Fruit fly (Drosophila melanogaster): ENCODE measurements around the gene RpS10b.

Gene RpS10b

DNA sequence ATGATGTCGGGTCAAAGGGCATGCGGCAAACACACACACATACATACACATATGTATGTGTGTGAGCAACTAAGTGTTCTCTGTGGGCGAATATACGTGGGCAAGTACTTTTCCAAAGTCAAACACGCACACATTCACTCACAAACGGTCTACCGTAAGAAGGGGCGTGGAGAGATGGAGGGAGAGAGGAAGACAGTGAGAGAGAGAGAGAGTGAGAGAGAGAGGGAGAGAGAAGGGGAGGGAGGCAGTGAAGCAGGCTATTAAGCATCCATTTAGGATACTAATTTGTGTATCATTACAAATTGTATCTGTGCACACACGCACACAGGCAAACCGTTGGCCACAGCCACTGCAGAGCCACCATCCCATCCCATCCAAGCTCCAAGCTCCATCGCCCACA, 49.4 kb upstream of the RpS10b start:
- TF ChIP-seq Nf-YC (tag; optimal IDR thresholded peaks at IDR 0.05): peak; percentile 12
- peak; percentile 56 for TF ChIP-seq CG1832 (GFP tag; optimal IDR thresholded peaks at IDR 0.05)
- peak; percentile 20 for TF ChIP-seq Ets65A (GFP tag)
- peak in 1 of 2 experiments; percentile 38 for TF ChIP-seq Hr78 (GFP tag; optimal IDR thresholded peaks at IDR 0.05)
- TF ChIP-seq crol (GFP tag; IDR thresholded peaks at IDR 0.05): peak; percentile 51
- TF ChIP-seq CG12659 (GFP tag; optimal IDR thresholded peaks at IDR 0.05): no peak
- TF ChIP-seq zfh2 (GFP tag; optimal IDR thresholded peaks at IDR 0.05): no peak
- no peak for TF ChIP-seq Bteb2 (GFP tag; optimal IDR thresholded peaks at IDR 0.05)
- peak; percentile 55 for TF ChIP-seq Nf-YB (GFP tag; optimal IDR thresholded peaks at IDR 0.05)
- TF ChIP-seq Trl (optimal IDR thresholded peaks at IDR 0.05): peak; percentile 23 to 47
- no peak for TF ChIP-seq Trl (GFP tag; optimal IDR thresholded peaks at IDR 0.05)
- no peak for TF ChIP-seq peb (GFP tag; IDR thresholded peaks at IDR 0.05)
- peak; percentile 32 for TF ChIP-seq cg (GFP tag; optimal IDR thresholded peaks at IDR 0.05)

DNA sequence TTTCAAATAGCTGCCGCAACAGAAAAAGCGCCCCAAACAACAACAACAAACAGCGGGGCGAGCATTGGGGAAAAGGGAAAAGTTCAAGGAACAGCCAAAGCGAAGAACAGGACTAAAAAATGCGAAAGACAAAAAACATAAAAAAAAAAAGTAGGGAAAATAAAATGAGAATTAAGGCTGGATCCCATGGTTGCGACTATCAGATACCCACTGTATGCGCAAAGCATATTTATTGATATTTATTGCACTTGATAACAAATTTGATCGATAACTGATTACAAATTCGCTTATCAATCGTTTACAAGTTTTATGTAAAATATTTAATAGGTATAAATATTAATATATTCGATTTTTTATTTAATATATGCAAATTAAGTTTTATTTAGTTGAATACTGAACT, 48.3 kb upstream of the RpS10b start:
- TF ChIP-seq twi (tag; optimal IDR thresholded peaks at IDR 0.05) (no peak), Sry-β (GFP tag; optimal IDR thresholded peaks at IDR 0.05) (no peak), dmrt99B (tag; optimal IDR thresholded peaks at IDR 0.05) (no peak), MTF-1 (GFP tag; optimal IDR thresholded peaks at IDR 0.05; ENCODE audit: borderline replicate concordance) (no peak), mirr (GFP tag; optimal IDR thresholded peaks at IDR 0.05) (no peak), Sox102F (GFP tag; optimal IDR thresholded peaks at IDR 0.05) (peak; percentile 9), Doc3 (GFP tag; IDR thresholded peaks at IDR 0.05; ENCODE audit: partially characterized antibody) (no peak), grn (GFP tag; optimal IDR thresholded peaks at IDR 0.05) (no peak), CG9797 (GFP tag; optimal IDR thresholded peaks at IDR 0.05) (no peak), D19B (GFP tag; optimal IDR thresholded peaks at IDR 0.05) (peak; percentile 24), CG16813 (GFP tag; IDR thresholded peaks at IDR 0.05; ENCODE audit: partially characterized antibody) (0 out of 3 replicates have a peak, but pooled peaks have one; percentile 33), grau (tag; optimal IDR thresholded peaks at IDR 0.05) (no peak), CG16815 (GFP tag; optimal IDR thresholded peaks at IDR 0.05) (no peak), CG16779 (GFP tag; IDR thresholded peaks at IDR 0.05) (no peak), row (GFP tag; IDR thresholded peaks at IDR 0.05) (peak; percentile 49; the same call in 2 of the 3 replicates), PHDP (tag; optimal IDR thresholded peaks at IDR 0.05) (no peak), E2f1 (GFP tag; IDR thresholded peaks at IDR 0.05) (no peak), knrl (GFP tag; IDR thresholded peaks at IDR 0.05; ENCODE audit: partially characterized antibody) (no peak), CG13424 (tag; optimal IDR thresholded peaks at IDR 0.05) (no peak), slou (GFP tag; optimal IDR thresholded peaks at IDR 0.05) (no peak), hb (GFP tag; IDR thresholded peaks at IDR 0.05; ENCODE audit: partially characterized antibody) (peak; percentile 64; the same call in 1 of the 3 replicates), D19A (tag; optimal IDR thresholded peaks at IDR 0.05) (no peak), CG7963 (GFP tag; IDR thresholded peaks at IDR 0.05; ENCODE audit: partially characterized antibody) (peak; percentile 40; the same call in 1 of the 3 replicates), Dp (GFP tag; optimal IDR thresholded peaks at IDR 0.05) (no peak), dmrt11E (tag; optimal IDR thresholded peaks at IDR 0.05) (peak; percentile 36), CG17186 (GFP tag; optimal IDR thresholded peaks at IDR 0.05) (no peak), p53 (GFP tag; optimal IDR thresholded peaks at IDR 0.05) (no peak), CG18599 (GFP tag; optimal IDR thresholded peaks at IDR 0.05) (no peak), tin (GFP tag; optimal IDR thresholded peaks at IDR 0.05) (no peak), Fer1 (GFP tag; optimal IDR thresholded peaks at IDR 0.05) (no peak), Fer3 (tag; optimal IDR thresholded peaks at IDR 0.05) (no peak), CG8281 (tag; optimal IDR thresholded peaks at IDR 0.05) (no peak), CG8290 (GFP tag; optimal IDR thresholded peaks at IDR 0.05) (no peak), CG8290 (tag; optimal IDR thresholded peaks at IDR 0.05) (no peak), bowl (GFP tag; IDR thresholded peaks at IDR 0.05) (no peak), CG2712 (tag; optimal IDR thresholded peaks at IDR 0.05) (peak; percentile 22), CG2875 (GFP tag; optimal IDR thresholded peaks at IDR 0.05) (no peak)

Data from whole organism, embryonic.